Fruit fly (Drosophila melanogaster) whole organism, embryonic: ENCODE measurements around the gene Tcs4.

Experiments used
- Adf1 ChIP-seq: fragments of 200-800 bp; sonication (Bioruptor generic); IDR thresholded peaks from 2 replicates; pipeline ENCODE4 v1.3.6; 2022; ENCODE audit warnings: missing biosample characterization, missing genetic modification characterization
- Asciz ChIP-seq: fragments of 200-800 bp; sonication (Bioruptor generic); optimal IDR thresholded peaks from 2 replicates; lab custom pipeline; 2017; ENCODE audit warnings: missing biosample characterization, mild to moderate bottlenecking, missing genetic modification characterization, missing genetic modification reagents
- Bgb ChIP-seq: fragments of 200-800 bp; sonication (Bioruptor generic); IDR thresholded peaks from 2 replicates; pipeline ENCODE4 v1.3.6; 2022; ENCODE audit warnings: missing biosample characterization, missing genetic modification characterization; ENCODE audit not compliant: partially characterized antibody
- Bteb2 ChIP-seq: fragments of 200-800 bp; sonication (Bioruptor generic); optimal IDR thresholded peaks from 2 replicates; lab custom pipeline; 2016; ENCODE audit warnings: missing biosample characterization, missing genetic modification characterization
- CG10366 ChIP-seq: fragments of 200-800 bp; sonication (Bioruptor generic); IDR thresholded peaks from 2 replicates; pipeline ENCODE4 v1.3.6; 2022; ENCODE audit warnings: missing biosample characterization, missing genetic modification characterization
- CG10431 ChIP-seq: fragments of 200-800 bp; sonication (Bioruptor generic); optimal IDR thresholded peaks from 3 replicates; lab custom pipeline; 2018; ENCODE audit warnings: missing biosample characterization, mild to moderate bottlenecking, missing genetic modification characterization
- CG12071 ChIP-seq: fragments of 200-800 bp; sonication (Bioruptor generic); optimal IDR thresholded peaks from 3 replicates; lab custom pipeline; 2018; ENCODE audit warnings: missing biosample characterization, mild to moderate bottlenecking, missing genetic modification characterization
- CG13123 ChIP-seq: fragments of 200-800 bp; sonication (Bioruptor generic); optimal IDR thresholded peaks from 2 replicates; lab custom pipeline; 2016; ENCODE audit warnings: missing biosample characterization, missing genetic modification characterization
- CG13894 ChIP-seq: fragments of 200-800 bp; sonication (Bioruptor generic); optimal IDR thresholded peaks from 3 replicates; lab custom pipeline; 2018; ENCODE audit warnings: missing biosample characterization, mild to moderate bottlenecking, missing genetic modification characterization, moderate library complexity
- CG14710 ChIP-seq: fragments of 200-800 bp; sonication (Bioruptor generic); optimal IDR thresholded peaks from 3 replicates; lab custom pipeline; 2019; ENCODE audit warnings: missing biosample characterization, mild to moderate bottlenecking, missing genetic modification characterization, moderate library complexity
- CG17186 ChIP-seq: fragments of 200-800 bp; sonication (Bioruptor generic); optimal IDR thresholded peaks from 3 replicates; lab custom pipeline; 2017; ENCODE audit warnings: missing biosample characterization, missing genetic modification reagents, missing genetic modification characterization
- CG18476 ChIP-seq: fragments of 200-800 bp; sonication (Bioruptor generic); optimal IDR thresholded peaks from 2 replicates; lab custom pipeline; 2016; ENCODE audit warnings: missing biosample characterization, mild to moderate bottlenecking, missing genetic modification characterization
- CG18619 ChIP-seq: fragments of 200-800 bp; sonication (Bioruptor generic); optimal IDR thresholded peaks from 3 replicates; lab custom pipeline; 2017; ENCODE audit warnings: missing biosample characterization, mild to moderate bottlenecking, missing genetic modification characterization
- CG2678 ChIP-seq: fragments of 200-800 bp; sonication (Bioruptor generic); optimal IDR thresholded peaks from 3 replicates; lab custom pipeline; 2019; ENCODE audit warnings: missing biosample characterization, mild to moderate bottlenecking, missing genetic modification characterization, moderate library complexity
- CG3281 ChIP-seq: fragments of 200-800 bp; sonication (Bioruptor generic); optimal IDR thresholded peaks from 3 replicates; lab custom pipeline; 2017; ENCODE audit warnings: missing biosample characterization, mild to moderate bottlenecking, missing genetic modification characterization
- CG3407 ChIP-seq: fragments of 200-800 bp; sonication (Bioruptor generic); optimal IDR thresholded peaks from 2 replicates; lab custom pipeline; 2018; ENCODE audit warnings: missing biosample characterization, mild to moderate bottlenecking, missing genetic modification characterization
- CG43689 ChIP-seq: fragments of 200-800 bp; sonication (Bioruptor generic); IDR thresholded peaks from 2 replicates; pipeline ENCODE4 v1.3.6; 2022; ENCODE audit warnings: missing biosample characterization, missing genetic modification characterization
- CG5180 ChIP-seq: fragments of 200-800 bp; sonication (Bioruptor generic); optimal IDR thresholded peaks from 3 replicates; lab custom pipeline; 2017; ENCODE audit warnings: missing biosample characterization, missing genetic modification characterization, mild to moderate bottlenecking, moderate library complexity, missing genetic modification reagents
- CG5245 ChIP-seq: fragments of 200-800 bp; sonication (Bioruptor generic); optimal IDR thresholded peaks from 3 replicates; lab custom pipeline; 2016; ENCODE audit warnings: missing biosample characterization, missing genetic modification characterization
- CG6683 ChIP-seq: fragments of 200-800 bp; sonication (Bioruptor generic); optimal IDR thresholded peaks from 2 replicates; lab custom pipeline; 2017; ENCODE audit warnings: missing biosample characterization, mild to moderate bottlenecking, missing genetic modification characterization, missing genetic modification reagents
- CG8388 ChIP-seq: fragments of 200-800 bp; sonication (Bioruptor generic); optimal IDR thresholded peaks from 2 replicates; lab custom pipeline; 2019; ENCODE audit warnings: missing biosample characterization, mild to moderate bottlenecking, missing genetic modification characterization, moderate library complexity
- Camta ChIP-seq: fragments of 200-800 bp; sonication (Bioruptor generic); optimal IDR thresholded peaks from 2 replicates; lab custom pipeline; 2016; ENCODE audit warnings: missing biosample characterization, missing genetic modification characterization
- Doc3 ChIP-seq: fragments of 200-800 bp; sonication (Bioruptor generic); IDR thresholded peaks from 3 replicates; pipeline ENCODE4 v1.3.6; 2022; ENCODE audit warnings: missing biosample characterization, missing genetic modification characterization; ENCODE audit not compliant: partially characterized antibody
- Fer2 ChIP-seq: fragments of 200-800 bp; sonication (Bioruptor generic); optimal IDR thresholded peaks from 2 replicates; lab custom pipeline; 2018; ENCODE audit warnings: missing biosample characterization, mild to moderate bottlenecking, missing genetic modification characterization, moderate library complexity
- HmgD ChIP-seq: fragments of 200-800 bp; sonication (Bioruptor generic); optimal IDR thresholded peaks from 3 replicates; lab custom pipeline; 2016; ENCODE audit warnings: missing biosample characterization, missing genetic modification characterization
- Oli ChIP-seq: fragments of 200-800 bp; sonication (Bioruptor generic); optimal IDR thresholded peaks from 2 replicates; lab custom pipeline; 2018; ENCODE audit warnings: missing biosample characterization, mild to moderate bottlenecking, missing genetic modification characterization, moderate library complexity
- Rfx ChIP-seq: fragments of 200-800 bp; sonication (Bioruptor generic); IDR thresholded peaks from 2 replicates; pipeline ENCODE4 v1.3.6; 2022; ENCODE audit warnings: missing biosample characterization, missing genetic modification characterization
- Sox102F ChIP-seq: fragments of 200-800 bp; sonication (Bioruptor generic); optimal IDR thresholded peaks from 2 replicates; lab custom pipeline; 2018; ENCODE audit warnings: missing biosample characterization, mild to moderate bottlenecking, missing genetic modification characterization, moderate library complexity
- Stat92E ChIP-seq, 3 experiments: fragments of >200 bp in 2 of 3; fragments of 200-800 bp in 1 of 3; sonication (Bioruptor generic) in 1 of 3; optimal IDR thresholded peaks; 2 replicates each; lab custom pipeline; 2017 to 2019; ENCODE audit warnings: missing biosample characterization in 3 of 3, missing genetic modification characterization in 3 of 3, mild to moderate bottlenecking in 1 of 3, moderate library complexity in 1 of 3
- Trl ChIP-seq, 3 experiments: fragments of >200 bp in 2 of 3; fragments of 200-800 bp in 1 of 3; sonication (Bioruptor generic) in 1 of 3; optimal IDR thresholded peaks; 2 replicates in 1 of 3; 3 replicates in 2 of 3; lab custom pipeline; 2016 to 2017; ENCODE audit warnings: missing biosample characterization in 1 of 3, missing genetic modification characterization in 1 of 3
- abd-A ChIP-seq: fragments of 200-800 bp; sonication (Bioruptor generic); optimal IDR thresholded peaks from 3 replicates; lab custom pipeline; 2019; ENCODE audit warnings: missing biosample characterization, mild to moderate bottlenecking, missing genetic modification characterization, moderate library complexity
- amos ChIP-seq: fragments of 200-800 bp; sonication (Bioruptor generic); IDR thresholded peaks from 2 replicates; pipeline ENCODE4 v1.3.6; 2022; ENCODE audit warnings: missing biosample characterization, missing genetic modification characterization; ENCODE audit not compliant: partially characterized antibody
- ap ChIP-seq: fragments of 200-800 bp; sonication (Bioruptor generic); IDR thresholded peaks from 2 replicates; pipeline ENCODE4 v1.3.6; 2022; ENCODE audit warnings: missing biosample characterization, missing genetic modification characterization
- ash1 ChIP-seq: fragments of 200-800 bp; sonication (Bioruptor generic); optimal IDR thresholded peaks from 2 replicates; lab custom pipeline; 2018; ENCODE audit warnings: missing biosample characterization, mild to moderate bottlenecking, missing genetic modification characterization
- cas ChIP-seq: fragments of 200-800 bp; sonication (Bioruptor generic); IDR thresholded peaks from 2 replicates; pipeline ENCODE4 v1.3.6; 2022; ENCODE audit warnings: missing biosample characterization, missing genetic modification characterization
- dan ChIP-seq: fragments of 200-800 bp; sonication (Bioruptor generic); IDR thresholded peaks from 2 replicates; pipeline ENCODE4 v1.3.6; 2022; ENCODE audit warnings: missing biosample characterization, missing genetic modification characterization
- dmrt99B ChIP-seq: fragments of 200-800 bp; sonication (Bioruptor generic); optimal IDR thresholded peaks from 2 replicates; lab custom pipeline; 2018; ENCODE audit warnings: missing biosample characterization, mild to moderate bottlenecking, missing genetic modification characterization, moderate library complexity
- dpn ChIP-seq, 2 experiments: fragments of 200-800 bp; sonication (Bioruptor generic); optimal IDR thresholded peaks; 3 replicates each; lab custom pipeline; 2016; ENCODE audit warnings: missing biosample characterization in 2 of 2, missing genetic modification characterization in 2 of 2
- h ChIP-seq: fragments of >200 bp; optimal IDR thresholded peaks from 2 replicates; lab custom pipeline; 2017
- kay ChIP-seq: fragments of 200-800 bp; sonication (Bioruptor generic); optimal IDR thresholded peaks from 2 replicates; lab custom pipeline; 2016; ENCODE audit warnings: missing biosample characterization, missing genetic modification characterization
- klu ChIP-seq: fragments of 200-800 bp; sonication (Bioruptor generic); IDR thresholded peaks from 2 replicates; pipeline ENCODE4 v1.3.6; 2022; ENCODE audit warnings: missing biosample characterization, missing genetic modification characterization
- pb ChIP-seq: fragments of 200-800 bp; sonication (Bioruptor generic); optimal IDR thresholded peaks from 3 replicates; lab custom pipeline; 2016; ENCODE audit warnings: missing biosample characterization, missing genetic modification characterization
- pita ChIP-seq: fragments of 200-800 bp; sonication (Bioruptor generic); optimal IDR thresholded peaks from 2 replicates; lab custom pipeline; 2017; ENCODE audit warnings: missing biosample characterization, mild to moderate bottlenecking, missing genetic modification characterization
- pnt ChIP-seq: fragments of 200-800 bp; sonication (Bioruptor generic); optimal IDR thresholded peaks from 3 replicates; lab custom pipeline; 2016; ENCODE audit warnings: missing biosample characterization, missing genetic modification characterization
- row ChIP-seq: fragments of 200-800 bp; sonication (Bioruptor generic); IDR thresholded peaks from 3 replicates; pipeline ENCODE4 v1.3.6; 2022; ENCODE audit warnings: missing biosample characterization, missing genetic modification characterization
- slbo ChIP-seq: fragments of 200-800 bp; sonication (Bioruptor generic); IDR thresholded peaks from 2 replicates; pipeline ENCODE4 v1.3.6; 2022; ENCODE audit warnings: missing biosample characterization, missing genetic modification characterization
- vnd ChIP-seq: fragments of 200-800 bp; sonication (Bioruptor generic); IDR thresholded peaks from 3 replicates; pipeline ENCODE4 v1.3.6; 2022; ENCODE audit warnings: missing biosample characterization, missing genetic modification characterization; ENCODE audit not compliant: partially characterized antibody
- yki ChIP-seq: fragments of >200 bp; optimal IDR thresholded peaks from 3 replicates; lab custom pipeline; 2018
- zf30C ChIP-seq: fragments of 200-800 bp; sonication (Bioruptor generic); optimal IDR thresholded peaks from 3 replicates; lab custom pipeline; 2018; ENCODE audit warnings: missing biosample characterization, mild to moderate bottlenecking, missing genetic modification characterization
- zfh1 ChIP-seq: fragments of 200-800 bp; sonication (Bioruptor generic); IDR thresholded peaks from 3 replicates; pipeline ENCODE4 v1.3.6; 2022; ENCODE audit warnings: missing biosample characterization, missing genetic modification characterization

Tcs4 gene

DNA sequence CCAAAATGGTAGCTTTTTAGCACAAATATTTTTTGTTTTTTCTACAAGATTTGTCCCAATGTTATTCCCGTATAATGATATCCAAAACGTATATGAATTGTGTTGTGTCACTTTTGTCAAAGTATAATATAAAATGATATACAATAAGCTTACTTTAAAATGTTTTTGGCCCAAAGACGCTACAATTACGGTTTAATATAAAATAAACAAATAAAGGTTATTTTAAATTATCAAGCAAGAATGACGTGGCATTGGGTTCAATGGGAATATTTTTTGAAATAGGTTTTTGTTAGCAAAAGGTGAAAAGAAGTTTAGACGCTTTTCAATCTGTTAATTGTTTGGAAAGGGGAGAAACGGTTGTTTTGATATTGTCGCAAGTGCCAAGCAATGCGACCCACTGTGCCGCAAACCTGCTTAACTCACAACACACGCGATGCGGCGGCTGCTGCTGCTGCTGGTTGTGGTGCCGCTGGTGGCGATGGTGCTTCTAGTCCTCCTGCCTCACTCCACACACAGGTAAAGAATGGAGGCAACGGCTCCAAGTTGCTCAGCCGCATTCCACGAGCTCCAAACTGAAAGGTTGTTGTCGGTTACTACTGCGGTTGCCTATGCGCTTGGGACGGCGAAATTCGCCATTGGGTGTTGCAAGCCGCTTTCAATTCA is 38.2 kb downstream of the Tcs4 start (continued):
- TF ChIP-seq Sox102F (GFP tag; lab: Kevin White, UChicago) (no peak), ash1 (no peak), dpn (GFP tag; optimal IDR thresholded peaks at IDR 0.05; lab: Kevin White, UChicago) (peak; percentile 14 to 38), Oli (tag; lab: Kevin White, UChicago) (peak; percentile 65), CG3407 (GFP tag; lab: Kevin White, UChicago) (no peak), CG3281 (GFP tag; lab: Kevin White, UChicago) (peak; percentile 56), CG5245 (GFP tag; lab: Kevin White, UChicago) (no peak), h (no peak), ap (GFP tag; lab: Robert Waterston, UW) (no peak), yki (lab: Kevin White, UChicago) (no peak), slbo (no peak; the same call in 1 of the 2 replicates), CG5180 (GFP tag; lab: Kevin White, UChicago) (peak; percentile 27), Trl (optimal IDR thresholded peaks at IDR 0.05; lab: Kevin White, UChicago) (peak in 1 of 2 experiments; percentile 43), Trl (GFP tag; optimal IDR thresholded peaks at IDR 0.05; lab: Kevin White, UChicago) (no peak), CG18619 (GFP tag; lab: Kevin White, UChicago) (peak; percentile 71), abd-A (tag; lab: Kevin White, UChicago) (no peak), vnd (no peak), CG18476 (GFP tag; lab: Kevin White, UChicago) (peak; percentile 55), CG8388 (peak; percentile 39), Stat92E (GFP tag; optimal IDR thresholded peaks at IDR 0.05; lab: Kevin White, UChicago) (no peak), Rfx (GFP tag; lab: Robert Waterston, UW) (no peak), CG6683 (no peak), pnt (no peak), Camta (peak; percentile 49), Fer2 (tag; lab: Kevin White, UChicago) (no peak), CG14710 (tag; lab: Kevin White, UChicago) (peak; percentile 43), Bteb2 (peak; percentile 31), dan (GFP tag; lab: Robert Waterston, UW) (no peak), amos (GFP tag; lab: Robert Waterston, UW) (no peak), Adf1 (GFP tag; lab: Robert Waterston, UW) (no peak), pb (GFP tag; lab: Kevin White, UChicago) (no peak), CG13894 (no peak), Bgb (GFP tag; lab: Robert Waterston, UW) (no peak), zfh1 (GFP tag; lab: Robert Waterston, UW) (no peak), zf30C (GFP tag; lab: Kevin White, UChicago) (no peak), dmrt99B (tag; lab: Kevin White, UChicago) (peak; percentile 72), Asciz (no peak), CG12071 (no peak), Doc3 (GFP tag; lab: Robert Waterston, UW) (no peak), CG43689 (GFP tag; lab: Robert Waterston, UW) (no peak), cas (GFP tag; lab: Robert Waterston, UW) (no peak), HmgD (GFP tag; lab: Kevin White, UChicago) (no peak), CG2678 (tag; lab: Kevin White, UChicago) (peak; percentile 76), CG13123 (no peak), klu (GFP tag; lab: Robert Waterston, UW) (no peak), CG10366 (GFP tag; lab: Robert Waterston, UW) (no peak; the same call in 1 of the 2 replicates), row (GFP tag; lab: Robert Waterston, UW) (peak; percentile 71), kay (no peak), CG17186 (GFP tag; lab: Kevin White, UChicago) (no peak), CG10431 (no peak), pita (GFP tag; lab: Kevin White, UChicago) (no peak)
